Worm (Caenorhabditis elegans) whole organism, L4/young adult: ENCODE data around the gene srx-113.

Experiments
- W03F9.2 ChIP-seq: fragments of 150-350 bp; optimal IDR thresholded peaks from 2 replicates; lab custom pipeline; 2014; ENCODE audit warnings: missing biosample characterization, missing genetic modification characterization
- dao-5 ChIP-seq: sonication (generic microtip); optimal IDR thresholded peaks from 2 replicates; lab custom pipeline; 2016; ENCODE audit warnings: missing genotype, missing genetic modification characterization, moderate library complexity, missing compliant biosample characterization

DNA sequence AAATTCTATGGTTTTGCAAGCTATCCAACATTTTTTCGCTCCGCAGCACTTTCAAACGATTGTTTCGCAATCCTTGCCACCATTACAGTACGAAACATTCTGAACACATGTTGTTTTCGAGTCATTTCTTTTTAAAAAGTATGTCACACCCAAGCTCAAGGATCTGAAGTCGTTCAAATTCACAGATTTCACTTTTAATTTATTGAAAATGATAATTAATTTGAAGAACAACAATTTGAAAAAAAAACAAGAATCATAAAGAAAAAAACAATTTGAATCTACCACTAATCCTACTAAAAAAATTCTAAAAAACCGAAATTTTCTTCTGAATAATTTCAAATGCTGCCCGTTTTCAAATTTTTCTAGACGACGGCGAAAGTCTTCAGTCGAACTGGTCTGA is 39.6 kb downstream of the srx-113 start, which contains the start of gene C14C10.2:
- no peak for TF ChIP-seq dao-5
- no peak for TF ChIP-seq W03F9.2
